Worm (Caenorhabditis elegans) whole organism, L4/young adult: Measurements from ENCODE around the gene C13C4.6.

Experiments
- W03F9.2 ChIP-seq: fragments of 150-350 bp; optimal IDR thresholded peaks from 2 replicates; lab custom pipeline; 2014; ENCODE audit warnings: missing biosample characterization, missing genetic modification characterization
- dao-5 ChIP-seq: sonication (generic microtip); optimal IDR thresholded peaks from 2 replicates; lab custom pipeline; 2016; ENCODE audit warnings: missing genotype, missing genetic modification characterization, moderate library complexity, missing compliant biosample characterization
- him-1 ChIP-seq: sonication (generic microtip); optimal IDR thresholded peaks from 2 replicates; lab custom pipeline; 2016; ENCODE audit warnings: missing genotype, missing genetic modification reagents, missing genetic modification characterization, missing compliant biosample characterization

- TF ChIP-seq him-1 (tag; lab: Kevin White, UChicago) (no peak), W03F9.2 (tag; lab: Kevin White, UChicago) (no peak), dao-5 (tag; lab: Kevin White, UChicago) (no peak)
These were observed 34.4 kb upstream of the C13C4.6 start, which contains the start of gene gana-1 for ce11 chrV:12086934-12087333.
